Fruit fly (Drosophila melanogaster): Measurements from ENCODE around the gene Noc2.

- TF ChIP-seq CG7101 (tag; optimal IDR thresholded peaks at IDR 0.05) (no peak), bab1 (GFP tag; optimal IDR thresholded peaks at IDR 0.05) (peak; percentile 45), cnc (optimal IDR thresholded peaks at IDR 0.05) (no peak), kay (GFP tag; ENCODE audit: borderline replicate concordance) (no peak), CG12768 (GFP tag; optimal IDR thresholded peaks at IDR 0.05) (no peak), cic (GFP tag; optimal IDR thresholded peaks at IDR 0.05) (no peak), pad (GFP tag; optimal IDR thresholded peaks at IDR 0.05) (no peak)
Measured at dm6 chr2L:21162875-21163274, 566 bp upstream of the Noc2 start, which contains the start of gene Nbr.
